Fruit fly (Drosophila melanogaster) whole organism, adult: ENCODE data around the gene Samuel.

Source experiments
- CG11617 ChIP-seq: fragments of 200-800 bp; sonication (Bioruptor generic); optimal IDR thresholded peaks from 2 replicates; lab custom pipeline; 2017; ENCODE audit warnings: mild to moderate bottlenecking, missing biosample characterization, missing genetic modification reagents, missing genetic modification characterization
- CG1620 ChIP-seq: fragments of 200-800 bp; sonication (Bioruptor generic); optimal IDR thresholded peaks from 2 replicates; lab custom pipeline; 2016; ENCODE audit warnings: missing biosample characterization, missing genetic modification characterization
- Hr96 ChIP-seq: fragments of 200-800 bp; sonication (Bioruptor generic); optimal IDR thresholded peaks from 2 replicates; lab custom pipeline; 2016; ENCODE audit warnings: missing biosample characterization, missing genetic modification characterization
- kay ChIP-seq: fragments of 200-800 bp; sonication (Bioruptor generic); peaks from one replicate; lab custom pipeline; 2016; ENCODE audit warnings: missing biosample characterization, missing genetic modification characterization, borderline replicate concordance
- pad ChIP-seq: fragments of 200-800 bp; sonication (Bioruptor generic); optimal IDR thresholded peaks from 3 replicates; lab custom pipeline; 2017; ENCODE audit warnings: missing biosample characterization, missing genetic modification characterization, mild to moderate bottlenecking, moderate library complexity, missing genetic modification reagents
- tj ChIP-seq: fragments of 200-800 bp; sonication (Bioruptor generic); optimal IDR thresholded peaks from 3 replicates; lab custom pipeline; 2017; ENCODE audit warnings: missing biosample characterization, mild to moderate bottlenecking, missing genetic modification characterization, moderate library complexity
- toe ChIP-seq: fragments of 200-800 bp; sonication (Bioruptor generic); optimal IDR thresholded peaks from 2 replicates; lab custom pipeline; 2016; ENCODE audit warnings: missing biosample characterization, missing genetic modification characterization

DNA sequence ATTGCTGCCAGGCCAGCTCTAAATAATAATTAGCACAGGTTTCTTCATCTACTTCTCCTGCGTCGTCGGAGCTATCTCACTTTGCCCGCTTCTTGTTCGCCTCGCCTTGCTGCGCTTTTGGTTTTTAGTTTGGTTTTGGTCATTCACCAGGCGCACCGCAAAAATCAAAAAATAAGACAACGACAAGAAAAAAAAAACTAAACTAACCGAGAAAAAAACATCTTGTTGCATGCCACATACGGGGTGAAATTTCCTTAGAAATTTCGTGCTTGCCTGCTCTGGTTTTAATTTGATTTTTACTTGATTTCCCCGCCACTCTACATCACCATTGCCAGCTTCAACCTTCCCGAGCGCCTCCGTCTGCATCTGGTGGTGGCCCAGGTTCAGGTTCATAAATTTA lies 25.0 kb downstream of the Samuel start:
- TF ChIP-seq pad (GFP tag; lab: Kevin White, UChicago), result no peak
- no peak for TF ChIP-seq CG11617 (GFP tag; lab: Kevin White, UChicago)
- no peak for TF ChIP-seq kay
- no peak for TF ChIP-seq tj (GFP tag; lab: Kevin White, UChicago)
- TF ChIP-seq Hr96, result no peak
- TF ChIP-seq CG1620, result no peak
- TF ChIP-seq toe (GFP tag; lab: Kevin White, UChicago), result no peak
